Fruit fly (Drosophila melanogaster) whole organism, prepupa: ENCODE data around the gene NPFR.

ENCODE experiments used
- Blimp-1 ChIP-seq: fragments of 200-800 bp; sonication (Bioruptor generic); optimal IDR thresholded peaks from 3 replicates; lab custom pipeline; 2017; ENCODE audit warnings: missing biosample characterization, missing genetic modification characterization, mild to moderate bottlenecking, moderate library complexity, missing genetic modification reagents
- CG10669 ChIP-seq: fragments of 200-800 bp; sonication (Bioruptor generic); optimal IDR thresholded peaks from 3 replicates; lab custom pipeline; 2018; ENCODE audit warnings: missing biosample characterization, mild to moderate bottlenecking, missing genetic modification characterization, moderate library complexity
- CG11294 ChIP-seq: fragments of 200-800 bp; sonication (Bioruptor generic); IDR thresholded peaks from 2 replicates; pipeline ENCODE4 v1.3.6; 2022; ENCODE audit warnings: missing biosample characterization, missing genetic modification characterization
- CG11902 ChIP-seq: fragments of 200-800 bp; sonication (Bioruptor generic); optimal IDR thresholded peaks from 3 replicates; lab custom pipeline; 2016; ENCODE audit warnings: missing biosample characterization, missing genetic modification characterization
- CG3032 ChIP-seq: fragments of 200-800 bp; optimal IDR thresholded peaks from 2 replicates; lab custom pipeline; 2019; ENCODE audit warnings: missing biosample characterization, mild to moderate bottlenecking, missing genetic modification characterization, moderate library complexity
- CG31627 ChIP-seq: fragments of 200-800 bp; sonication (Bioruptor generic); optimal IDR thresholded peaks from 3 replicates; lab custom pipeline; 2016; ENCODE audit warnings: missing biosample characterization, missing genetic modification characterization
- CG32006 ChIP-seq: fragments of 200-800 bp; sonication (Bioruptor generic); optimal IDR thresholded peaks from 3 replicates; lab custom pipeline; 2017; ENCODE audit warnings: missing biosample characterization, mild to moderate bottlenecking, missing genetic modification characterization
- CG34406 ChIP-seq: fragments of 200-800 bp; sonication (Bioruptor generic); optimal IDR thresholded peaks from 3 replicates; lab custom pipeline; 2016; ENCODE audit warnings: missing biosample characterization, missing genetic modification characterization
- CG4318 ChIP-seq: fragments of 200-800 bp; sonication (Bioruptor generic); optimal IDR thresholded peaks from 3 replicates; lab custom pipeline; 2017; ENCODE audit warnings: missing biosample characterization, mild to moderate bottlenecking, missing genetic modification characterization
- CG6163 ChIP-seq: fragments of 200-800 bp; sonication (Bioruptor generic); IDR thresholded peaks from 3 replicates; pipeline ENCODE4 v1.3.6; 2022; ENCODE audit warnings: missing biosample characterization, missing genetic modification characterization
- CG6276 ChIP-seq: fragments of 200-800 bp; sonication (Bioruptor generic); optimal IDR thresholded peaks from 2 replicates; lab custom pipeline; 2017; ENCODE audit warnings: missing biosample characterization, mild to moderate bottlenecking, missing genetic modification characterization
- CG6792 ChIP-seq: fragments of 200-800 bp; sonication (Bioruptor generic); optimal IDR thresholded peaks from 3 replicates; lab custom pipeline; 2016; ENCODE audit warnings: missing biosample characterization, missing genetic modification characterization
- CG6808 ChIP-seq: fragments of 200-800 bp; sonication (Bioruptor generic); optimal IDR thresholded peaks from 3 replicates; lab custom pipeline; 2017; ENCODE audit warnings: missing biosample characterization, missing genetic modification characterization, mild to moderate bottlenecking, moderate library complexity, missing genetic modification reagents
- CG7368 ChIP-seq: fragments of 200-800 bp; sonication (Bioruptor generic); optimal IDR thresholded peaks from 3 replicates; lab custom pipeline; 2016; ENCODE audit warnings: missing biosample characterization, missing genetic modification characterization
- CG8319 ChIP-seq: fragments of 200-800 bp; sonication (Bioruptor generic); optimal IDR thresholded peaks from 3 replicates; lab custom pipeline; 2016; ENCODE audit warnings: missing biosample characterization, missing genetic modification characterization
- CG9139 ChIP-seq: fragments of 200-800 bp; sonication (Bioruptor generic); optimal IDR thresholded peaks from 3 replicates; lab custom pipeline; 2017; ENCODE audit warnings: missing biosample characterization, mild to moderate bottlenecking, missing genetic modification characterization
- Eip75B ChIP-seq: fragments of 200-800 bp; sonication (Bioruptor generic); optimal IDR thresholded peaks from 3 replicates; lab custom pipeline; 2016; ENCODE audit warnings: missing biosample characterization, missing genetic modification characterization
- Eip78C ChIP-seq: fragments of 200-800 bp; sonication (Bioruptor generic); peaks from one replicate; lab custom pipeline; 2016; ENCODE audit warnings: missing biosample characterization, missing genetic modification characterization
- Eip93F ChIP-seq: fragments of 200-800 bp; sonication (Bioruptor generic); optimal IDR thresholded peaks from 2 replicates; lab custom pipeline; 2016; ENCODE audit warnings: missing biosample characterization, mild to moderate bottlenecking, missing genetic modification characterization
- Gug ChIP-seq: fragments of 200-800 bp; sonication (Bioruptor generic); IDR thresholded peaks from 2 replicates; pipeline ENCODE4 v1.3.6; 2022; ENCODE audit warnings: missing biosample characterization, missing genetic modification characterization
- Hr38 ChIP-seq: sonication (Bioruptor generic); optimal IDR thresholded peaks from 2 replicates; lab custom pipeline; 2016; ENCODE audit warnings: missing biosample characterization, missing genetic modification characterization
- Hr39 ChIP-seq: fragments of 200-800 bp; sonication (Bioruptor generic); optimal IDR thresholded peaks from 2 replicates; lab custom pipeline; 2016; ENCODE audit warnings: missing biosample characterization, missing genetic modification characterization
- Hr4 ChIP-seq: fragments of 200-800 bp; sonication (Bioruptor generic); optimal IDR thresholded peaks from 3 replicates; lab custom pipeline; 2016; ENCODE audit warnings: missing biosample characterization, missing genetic modification characterization
- Lpt ChIP-seq: fragments of 200-800 bp; sonication (Bioruptor generic); optimal IDR thresholded peaks from 3 replicates; lab custom pipeline; 2016; ENCODE audit warnings: missing biosample characterization, missing genetic modification characterization
- Met ChIP-seq: fragments of 200-800 bp; sonication (Bioruptor generic); optimal IDR thresholded peaks from 3 replicates; lab custom pipeline; 2016; ENCODE audit warnings: missing biosample characterization, missing genetic modification characterization
- OdsH ChIP-seq: fragments of 200-800 bp; sonication (Bioruptor generic); optimal IDR thresholded peaks from 3 replicates; lab custom pipeline; 2016; ENCODE audit warnings: missing biosample characterization, missing genetic modification characterization
- Smox ChIP-seq: fragments of 200-800 bp; sonication (Bioruptor generic); optimal IDR thresholded peaks from 3 replicates; lab custom pipeline; 2016; ENCODE audit warnings: missing biosample characterization, missing genetic modification characterization
- Sox102F ChIP-seq: fragments of 200-800 bp; sonication (Bioruptor generic); optimal IDR thresholded peaks from 2 replicates; lab custom pipeline; 2016; ENCODE audit warnings: missing biosample characterization, mild to moderate bottlenecking, missing genetic modification characterization
- Sox14 ChIP-seq: fragments of 200-800 bp; sonication (Bioruptor generic); optimal IDR thresholded peaks from 3 replicates; lab custom pipeline; 2016; ENCODE audit warnings: missing biosample characterization, missing genetic modification characterization
- Sox15 ChIP-seq: fragments of 200-800 bp; sonication (Bioruptor generic); optimal IDR thresholded peaks from 3 replicates; lab custom pipeline; 2016; ENCODE audit warnings: missing biosample characterization, missing genetic modification characterization
- acj6 ChIP-seq: fragments of 200-800 bp; sonication (Bioruptor generic); optimal IDR thresholded peaks from 3 replicates; lab custom pipeline; 2016; ENCODE audit warnings: missing biosample characterization, missing genetic modification characterization
- cyc ChIP-seq: fragments of 200-800 bp; sonication (Bioruptor generic); optimal IDR thresholded peaks from 3 replicates; lab custom pipeline; 2016; ENCODE audit warnings: missing biosample characterization, missing genetic modification characterization
- dac ChIP-seq: fragments of 200-800 bp; sonication (Bioruptor generic); optimal IDR thresholded peaks from 2 replicates; lab custom pipeline; 2017; ENCODE audit warnings: missing biosample characterization, mild to moderate bottlenecking, missing genetic modification characterization
- dsx ChIP-seq: fragments of 200-800 bp; optimal IDR thresholded peaks from 3 replicates; lab custom pipeline; 2019; ENCODE audit warnings: missing biosample characterization, mild to moderate bottlenecking, missing genetic modification characterization, moderate library complexity; ENCODE audit not compliant: poor library complexity, severe bottlenecking
- fd59A ChIP-seq: fragments of 200-800 bp; sonication (Bioruptor generic); optimal IDR thresholded peaks from 2 replicates; lab custom pipeline; 2017; ENCODE audit warnings: missing biosample characterization, mild to moderate bottlenecking, missing genetic modification characterization, missing genetic modification reagents
- fkh ChIP-seq: fragments of 200-800 bp; sonication (Bioruptor generic); optimal IDR thresholded peaks from 3 replicates; lab custom pipeline; 2017; ENCODE audit warnings: missing biosample characterization, mild to moderate bottlenecking, missing genetic modification characterization, moderate library complexity
- lz ChIP-seq: fragments of 200-800 bp; sonication (Bioruptor generic); optimal IDR thresholded peaks from 3 replicates; lab custom pipeline; 2016; ENCODE audit warnings: missing biosample characterization, missing genetic modification characterization
- net ChIP-seq: fragments of 200-800 bp; sonication (Bioruptor generic); optimal IDR thresholded peaks from 3 replicates; lab custom pipeline; 2016; ENCODE audit warnings: missing biosample characterization, missing genetic modification characterization
- pdm3 ChIP-seq: fragments of 200-800 bp; sonication (Bioruptor generic); optimal IDR thresholded peaks from 3 replicates; lab custom pipeline; 2016; ENCODE audit warnings: missing biosample characterization, missing genetic modification characterization
- spab ChIP-seq: fragments of 200-800 bp; sonication (Bioruptor generic); optimal IDR thresholded peaks from 2 replicates; lab custom pipeline; 2017; ENCODE audit warnings: missing biosample characterization, mild to moderate bottlenecking, missing genetic modification characterization, missing genetic modification reagents
- ss ChIP-seq, 2 experiments: fragments of 200-800 bp; sonication (Bioruptor generic); optimal IDR thresholded peaks; 2 replicates in 1 of 2; 3 replicates in 1 of 2; lab custom pipeline; 2017 to 2018; ENCODE audit warnings: mild to moderate bottlenecking in 2 of 2, missing biosample characterization in 2 of 2, missing genetic modification characterization in 2 of 2, moderate library complexity in 1 of 2
- topi ChIP-seq: fragments of 200-800 bp; sonication (Bioruptor generic); optimal IDR thresholded peaks from 3 replicates; lab custom pipeline; 2016; ENCODE audit warnings: missing biosample characterization, missing genetic modification characterization
- vri ChIP-seq: fragments of 200-800 bp; sonication (Bioruptor generic); optimal IDR thresholded peaks from 3 replicates; lab custom pipeline; 2016; ENCODE audit warnings: missing biosample characterization, mild to moderate bottlenecking, missing genetic modification characterization

The NPFR gene

DNA sequence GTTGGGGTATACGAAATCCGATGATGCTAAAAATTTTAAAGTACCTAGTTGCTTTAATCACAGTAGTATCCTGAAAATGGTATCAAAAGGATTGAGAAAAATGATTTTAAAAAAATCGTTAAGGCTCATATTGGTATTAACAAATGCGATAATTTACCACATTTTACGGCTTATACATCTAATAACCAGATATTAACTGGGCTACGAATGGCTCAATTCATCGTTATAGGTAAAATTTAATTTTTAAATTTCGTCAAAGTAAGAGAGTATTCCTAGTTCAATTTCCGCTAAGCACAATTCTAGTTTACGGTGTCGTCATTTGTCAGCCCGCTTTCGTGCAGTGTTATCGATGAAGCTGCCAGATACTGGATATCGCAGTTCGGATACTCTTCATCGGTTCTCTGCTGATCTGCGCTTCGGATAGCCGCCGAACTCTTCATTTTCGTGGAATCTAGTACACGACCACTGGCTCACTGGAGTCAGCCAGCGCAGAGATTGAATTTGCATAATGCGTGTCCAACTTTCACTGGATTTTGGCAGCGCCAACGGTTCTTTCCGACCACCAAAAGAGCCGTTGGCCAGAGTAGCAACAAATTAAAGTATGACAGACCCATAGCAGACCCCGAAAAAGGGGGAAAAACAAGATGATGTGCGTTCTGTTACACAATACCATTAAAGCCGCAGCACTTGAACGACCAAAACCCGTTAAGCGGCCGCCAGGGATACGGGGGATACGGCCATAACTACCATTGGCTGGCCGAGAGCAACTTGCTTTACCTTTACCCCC lies 42.1 kb downstream of the NPFR start (continued):
- no peak for TF ChIP-seq CG10669 (GFP tag; lab: Kevin White, UChicago)
- peak; percentile 13 for TF ChIP-seq pdm3 (GFP tag; lab: Kevin White, UChicago)
- peak; percentile 48 for TF ChIP-seq CG11902 (GFP tag; lab: Kevin White, UChicago)
- no peak for TF ChIP-seq CG7368 (GFP tag; lab: Kevin White, UChicago)
- TF ChIP-seq Hr4 (GFP tag; lab: Kevin White, UChicago), result peak; percentile 56
- peak; percentile 46 for TF ChIP-seq CG6792 (GFP tag; lab: Kevin White, UChicago)
- peak; percentile 60 for TF ChIP-seq CG4318 (GFP tag; lab: Kevin White, UChicago)
- TF ChIP-seq CG32006 (GFP tag; lab: Kevin White, UChicago), result peak; percentile 86
- TF ChIP-seq dac (GFP tag; lab: Kevin White, UChicago), result peak; percentile 68
- TF ChIP-seq Lpt, result no peak
- TF ChIP-seq OdsH (GFP tag; lab: Kevin White, UChicago), result peak; percentile 60
- TF ChIP-seq net (GFP tag; lab: Kevin White, UChicago), result peak; percentile 7
- TF ChIP-seq Eip75B, result peak; percentile 34

DNA sequence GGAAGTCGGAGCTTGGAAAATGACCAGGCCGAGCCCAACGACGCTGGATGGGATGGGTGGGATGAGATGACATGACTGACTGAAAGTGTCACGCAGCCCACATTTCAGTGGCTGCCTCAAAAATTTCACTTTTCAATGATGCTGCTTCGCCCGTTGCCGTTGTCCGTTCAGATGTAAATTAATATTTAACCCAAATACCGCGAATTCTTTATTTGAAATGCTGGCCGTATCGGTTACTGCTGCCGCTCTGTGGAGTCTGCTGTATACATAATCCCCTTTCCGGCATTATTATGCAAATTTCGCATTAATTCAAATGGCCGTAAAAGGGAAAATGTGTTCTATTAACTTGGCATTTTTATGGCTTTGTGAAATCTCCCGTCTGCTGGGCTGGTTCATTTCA lies 43.2 kb downstream of the NPFR start:
- peak; percentile 6 for TF ChIP-seq Eip78C (GFP tag; lab: Kevin White, UChicago)
- no peak for TF ChIP-seq Sox102F (GFP tag; lab: Kevin White, UChicago)
- no peak for TF ChIP-seq Hr4 (GFP tag; lab: Kevin White, UChicago)
- TF ChIP-seq Gug, result no peak

DNA sequence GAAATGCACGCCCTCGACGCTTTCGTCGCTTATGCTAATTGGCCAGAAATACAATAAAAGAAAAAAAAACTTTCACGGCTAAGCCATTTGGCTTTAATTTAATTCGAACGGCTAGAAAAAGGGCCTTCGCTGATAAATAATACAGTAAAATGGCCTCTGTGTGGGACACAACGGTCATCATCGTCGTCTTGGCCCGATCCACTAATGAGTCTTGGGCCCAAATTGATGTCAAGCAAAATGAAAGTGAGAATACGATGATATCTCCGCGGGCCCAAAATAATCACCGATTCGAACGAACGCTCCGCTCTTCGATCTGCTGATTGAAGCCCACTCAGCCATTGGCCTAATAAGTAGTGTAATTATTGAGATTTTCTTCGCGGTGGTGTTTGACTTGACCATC lies 44.3 kb downstream of the NPFR start:
- TF ChIP-seq CG9139 (GFP tag; lab: Kevin White, UChicago), result no peak
- no peak for TF ChIP-seq Gug

dm6 chr3R:6233104-6233503 lies 46.0 kb downstream of the NPFR start:
- peak; percentile 62 for TF ChIP-seq CG4318 (GFP tag; lab: Kevin White, UChicago)
- no peak for TF ChIP-seq CG6808
- TF ChIP-seq Hr38 (GFP tag; lab: Kevin White, UChicago), result no peak
- no peak for TF ChIP-seq Eip93F
- TF ChIP-seq Smox, result no peak
- TF ChIP-seq CG3032 (tag; lab: Kevin White, UChicago), result no peak
- no peak for TF ChIP-seq ss (GFP tag; optimal IDR thresholded peaks at IDR 0.05; lab: Kevin White, UChicago)
- TF ChIP-seq lz (GFP tag; lab: Kevin White, UChicago), result no peak
- peak; percentile 12 for TF ChIP-seq CG31627 (GFP tag; lab: Kevin White, UChicago)
- TF ChIP-seq Sox15, result peak; percentile 29
- no peak for TF ChIP-seq cyc (GFP tag; lab: Kevin White, UChicago)
- no peak for TF ChIP-seq CG11902 (GFP tag; lab: Kevin White, UChicago)
- peak; percentile 20 for TF ChIP-seq OdsH (GFP tag; lab: Kevin White, UChicago)
- no peak for TF ChIP-seq Met
- TF ChIP-seq CG6276, result no peak
- TF ChIP-seq Sox14 (GFP tag; lab: Kevin White, UChicago), result peak; percentile 25
- TF ChIP-seq CG8319 (GFP tag; lab: Kevin White, UChicago), result no peak
- no peak for TF ChIP-seq Lpt
- TF ChIP-seq CG7368 (GFP tag; lab: Kevin White, UChicago), result no peak
- TF ChIP-seq dsx (GFP tag; lab: Kevin White, UChicago), result no peak
- no peak for TF ChIP-seq spab (GFP tag; lab: Kevin White, UChicago)
- peak; percentile 21 for TF ChIP-seq Eip75B
- TF ChIP-seq CG11294 (GFP tag; lab: Robert Waterston, UW), result no peak
- TF ChIP-seq Hr4 (GFP tag; lab: Kevin White, UChicago), result peak; percentile 75
- no peak for TF ChIP-seq fkh (GFP tag; lab: Kevin White, UChicago)
- peak; percentile 21 for TF ChIP-seq Hr39 (GFP tag; lab: Kevin White, UChicago)
- TF ChIP-seq CG6163 (GFP tag; lab: Robert Waterston, UW), result no peak
- no peak for TF ChIP-seq fd59A (GFP tag; lab: Kevin White, UChicago)
- TF ChIP-seq Blimp-1, result no peak
- TF ChIP-seq acj6 (GFP tag; lab: Kevin White, UChicago), result peak; percentile 7
- peak; percentile 48 for TF ChIP-seq pdm3 (GFP tag; lab: Kevin White, UChicago)
- TF ChIP-seq vri (GFP tag; lab: Kevin White, UChicago), result no peak
- TF ChIP-seq dac (GFP tag; lab: Kevin White, UChicago), result peak; percentile 29
- peak; percentile 66 for TF ChIP-seq CG34406 (GFP tag; lab: Kevin White, UChicago)
- no peak for TF ChIP-seq topi (GFP tag; lab: Kevin White, UChicago)
- TF ChIP-seq CG10669 (GFP tag; lab: Kevin White, UChicago), result no peak
